Worm (Caenorhabditis elegans) whole organism, late embryonic: ENCODE results near the gene bicd-1.

Experiments
- C38D4.7 ChIP-seq: fragments of 200-800 bp; sonication (Bioruptor generic); optimal IDR thresholded peaks from 2 replicates; lab custom pipeline; 2018; ENCODE audit warnings: mild to moderate bottlenecking, missing genetic modification characterization, moderate library complexity, missing compliant biosample characterization
- F13H6.1 ChIP-seq: sonication (generic microtip); optimal IDR thresholded peaks from 2 replicates; lab custom pipeline; 2016; ENCODE audit warnings: missing genetic modification characterization, missing compliant biosample characterization
- K09A11.1 ChIP-seq: sonication (generic microtip); optimal IDR thresholded peaks from 2 replicates; lab custom pipeline; 2017; ENCODE audit warnings: antibody characterized with exemption, mild to moderate bottlenecking, missing genetic modification characterization, missing compliant biosample characterization; ENCODE audit not compliant: insufficient read depth
- T23F11.4 ChIP-seq: fragments of 200-800 bp; sonication (Bioruptor generic); optimal IDR thresholded peaks from 2 replicates; lab custom pipeline; 2018; ENCODE audit warnings: mild to moderate bottlenecking, missing genetic modification characterization, missing compliant biosample characterization
- Y22D7AL.16 ChIP-seq: sonication (generic microtip); optimal IDR thresholded peaks from 2 replicates; lab custom pipeline; 2016; ENCODE audit warnings: missing genetic modification characterization, missing compliant biosample characterization
- ahr-1 ChIP-seq: sonication (generic microtip); optimal IDR thresholded peaks from 2 replicates; lab custom pipeline; 2016; ENCODE audit warnings: missing genetic modification characterization, missing compliant biosample characterization
- ceh-18 ChIP-seq: sonication (generic microtip); optimal IDR thresholded peaks from 2 replicates; lab custom pipeline; 2016; ENCODE audit warnings: missing genetic modification characterization, missing compliant biosample characterization
- ceh-19 ChIP-seq: fragments of 200-800 bp; sonication (Bioruptor generic); optimal IDR thresholded peaks from 2 replicates; lab custom pipeline; 2018; ENCODE audit warnings: mild to moderate bottlenecking, missing genetic modification characterization, missing compliant biosample characterization
- ceh-2 ChIP-seq: sonication (generic microtip); optimal IDR thresholded peaks from 2 replicates; lab custom pipeline; 2016; ENCODE audit warnings: missing genotype, missing genetic modification characterization, missing compliant biosample characterization
- ceh-22 ChIP-seq: sonication (generic microtip); optimal IDR thresholded peaks from 2 replicates; lab custom pipeline; 2017; ENCODE audit warnings: missing biosample characterization, missing genetic modification characterization
- ceh-24 ChIP-seq: sonication (generic microtip); optimal IDR thresholded peaks from 2 replicates; lab custom pipeline; 2016; ENCODE audit warnings: mild to moderate bottlenecking, missing genetic modification characterization, missing compliant biosample characterization
- ceh-31 ChIP-seq: sonication (generic microtip); optimal IDR thresholded peaks from 2 replicates; lab custom pipeline; 2016; ENCODE audit warnings: missing genetic modification characterization, missing compliant biosample characterization
- ceh-6 ChIP-seq: fragments of 200-800 bp; sonication (Bioruptor generic); optimal IDR thresholded peaks from 2 replicates; lab custom pipeline; 2018; ENCODE audit warnings: mild to moderate bottlenecking, missing genetic modification characterization, missing compliant biosample characterization
- ceh-9 ChIP-seq: sonication (generic microtip); optimal IDR thresholded peaks from 2 replicates; lab custom pipeline; 2016; ENCODE audit warnings: mild to moderate bottlenecking, missing genetic modification characterization, inconsistent platforms, missing compliant biosample characterization
- dve-1 ChIP-seq: sonication (generic microtip); optimal IDR thresholded peaks from 2 replicates; lab custom pipeline; 2017; ENCODE audit warnings: antibody characterized with exemption, mild to moderate bottlenecking, missing genetic modification characterization, missing compliant biosample characterization
- elt-2 ChIP-seq: sonication (generic microtip); optimal IDR thresholded peaks from 2 replicates; lab custom pipeline; 2016; ENCODE audit warnings: missing genetic modification reagents, missing genetic modification characterization, missing compliant biosample characterization
- elt-4 ChIP-seq: sonication (generic microtip); optimal IDR thresholded peaks from 2 replicates; lab custom pipeline; 2016; ENCODE audit warnings: missing genetic modification characterization, missing compliant biosample characterization
- ets-4 ChIP-seq: sonication (generic microtip); optimal IDR thresholded peaks from 2 replicates; lab custom pipeline; 2016; ENCODE audit warnings: missing genetic modification characterization, missing compliant biosample characterization
- eyg-1 ChIP-seq: sonication (generic microtip); optimal IDR thresholded peaks from 2 replicates; lab custom pipeline; 2016; ENCODE audit warnings: missing genotype, missing genetic modification characterization, missing compliant biosample characterization
- fax-1 ChIP-seq: sonication (generic microtip); optimal IDR thresholded peaks from 2 replicates; lab custom pipeline; 2016; ENCODE audit warnings: missing genotype, missing genetic modification characterization, missing compliant biosample characterization
- hlh-6 ChIP-seq: sonication (generic microtip); optimal IDR thresholded peaks from 2 replicates; lab custom pipeline; 2016; ENCODE audit warnings: missing genotype, missing genetic modification characterization, missing compliant biosample characterization
- hlh-8 ChIP-seq: sonication (generic microtip); optimal IDR thresholded peaks from 2 replicates; lab custom pipeline; 2016; ENCODE audit warnings: missing genotype, missing genetic modification characterization, missing compliant biosample characterization
- lim-6 ChIP-seq: sonication (generic microtip); optimal IDR thresholded peaks from 2 replicates; lab custom pipeline; 2016; ENCODE audit warnings: missing genetic modification characterization, missing compliant biosample characterization
- nfya-1 ChIP-seq: sonication (generic microtip); optimal IDR thresholded peaks from 2 replicates; lab custom pipeline; 2017; ENCODE audit warnings: missing genetic modification characterization, mild to moderate bottlenecking, missing compliant biosample characterization, antibody characterized with exemption, moderate library complexity
- odd-2 ChIP-seq: sonication (generic microtip); optimal IDR thresholded peaks from 2 replicates; lab custom pipeline; 2017; ENCODE audit warnings: antibody characterized with exemption, mild to moderate bottlenecking, missing genetic modification characterization, missing compliant biosample characterization
- pag-3 ChIP-seq: sonication (generic microtip); optimal IDR thresholded peaks from 2 replicates; lab custom pipeline; 2016; ENCODE audit warnings: missing compliant biosample characterization, missing genetic modification characterization, borderline replicate concordance
- ref-2 ChIP-seq: sonication (generic microtip); optimal IDR thresholded peaks from 2 replicates; lab custom pipeline; 2016; ENCODE audit warnings: missing genetic modification characterization, missing compliant biosample characterization
- sox-4 ChIP-seq: sonication (generic microtip); optimal IDR thresholded peaks from 2 replicates; lab custom pipeline; 2017; ENCODE audit warnings: mild to moderate bottlenecking, missing genetic modification characterization, inconsistent platforms, missing compliant biosample characterization
- syd-9 ChIP-seq: sonication (generic microtip); optimal IDR thresholded peaks from 2 replicates; lab custom pipeline; 2016; ENCODE audit warnings: mild to moderate bottlenecking, missing genetic modification characterization, moderate library complexity, missing compliant biosample characterization
- unc-3 ChIP-seq, 2 experiments: fragments of 200-800 bp in 1 of 2; sonication (Bioruptor generic) in 1 of 2; sonication (generic microtip) in 1 of 2; conservative IDR thresholded peaks in 1 of 2; optimal IDR thresholded peaks in 1 of 2; 2 replicates each; pipeline versions ENCODE4 v1.3.6 to Lab custom; 2016 to 2022; ENCODE audit warnings: missing compliant biosample characterization in 2 of 2, missing genetic modification characterization in 2 of 2, missing genetic modification reagents in 1 of 2
- unc-55 ChIP-seq: sonication (generic microtip); optimal IDR thresholded peaks from 2 replicates; lab custom pipeline; 2017; ENCODE audit warnings: missing biosample characterization, missing genetic modification reagents, missing genetic modification characterization
- unc-86 ChIP-seq: sonication (generic microtip); optimal IDR thresholded peaks from 2 replicates; lab custom pipeline; 2016; ENCODE audit warnings: missing genetic modification characterization, missing compliant biosample characterization
- zip-5 ChIP-seq: sonication (generic microtip); optimal IDR thresholded peaks from 2 replicates; lab custom pipeline; 2016; ENCODE audit warnings: missing genetic modification characterization, missing compliant biosample characterization

The bicd-1 gene

DNA sequence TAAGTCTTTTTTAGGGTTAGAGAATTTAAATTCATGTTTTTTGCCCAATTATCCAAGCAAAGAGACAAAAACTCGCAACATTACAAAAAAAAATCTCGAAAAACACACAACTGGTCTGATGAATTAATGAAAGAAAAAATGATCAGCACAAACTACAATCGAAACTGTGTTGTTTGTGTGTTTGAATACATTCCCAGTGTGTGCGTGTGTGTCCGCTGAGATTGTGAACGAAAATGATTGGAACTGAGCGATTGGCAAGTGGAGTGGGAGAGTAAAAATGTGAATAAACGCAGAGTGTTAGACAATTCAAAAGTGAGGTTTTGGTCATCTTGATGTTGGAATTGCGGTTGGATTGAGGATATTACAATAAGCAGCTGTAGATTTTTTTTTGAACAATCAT is 34.4 kb upstream of the bicd-1 start:
- TF ChIP-seq ceh-18 (tag; lab: Kevin White, UChicago) (no peak), nfya-1 (no peak), ceh-31 (tag; lab: Kevin White, UChicago) (no peak), pag-3 (no peak), dve-1 (tag; lab: Kevin White, UChicago) (no peak), hlh-8 (tag; lab: Kevin White, UChicago) (no peak), hlh-6 (tag; lab: Kevin White, UChicago) (no peak)
- TF ChIP-seq, all 69 proteins: peak for 0

DNA sequence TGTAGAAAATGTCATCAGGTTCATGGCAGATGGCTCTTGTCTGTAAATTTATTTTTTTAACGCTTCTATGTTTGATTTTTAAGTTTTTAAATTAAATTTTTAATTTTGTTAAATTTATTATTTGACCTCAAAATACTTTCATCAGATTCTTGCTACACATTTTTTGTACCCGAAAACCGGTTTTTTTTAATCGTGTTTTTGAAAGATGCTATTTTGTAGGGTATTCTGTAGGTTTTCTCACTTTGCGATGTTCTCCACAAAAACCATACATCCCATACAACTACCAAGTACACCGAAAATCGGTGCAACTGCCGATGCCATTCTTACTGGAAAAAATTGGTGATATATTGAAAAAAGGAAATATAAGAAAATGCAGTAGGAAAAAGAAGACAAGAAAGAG is 33.7 kb upstream of the bicd-1 start, which contains the start of gene nstp-2:
TSS of gene nstp-2 (minus strand) at position 326 of the 400 bp plus-strand sequence.
- TF ChIP-seq dve-1 (tag; lab: Kevin White, UChicago) (no peak), ref-2 (tag; lab: Kevin White, UChicago) (no peak), hlh-8 (tag; lab: Kevin White, UChicago) (no peak), nfya-1 (no peak), fax-1 (no peak), hlh-6 (tag; lab: Kevin White, UChicago) (no peak), sox-4 (tag; lab: Kevin White, UChicago) (no peak), ahr-1 (no peak), unc-55 (GFP tag; lab: Kevin White, UChicago) (no peak), eyg-1 (tag; lab: Kevin White, UChicago) (no peak), elt-2 (tag; lab: Kevin White, UChicago) (no peak), unc-86 (tag; lab: Kevin White, UChicago) (no peak), zip-5 (tag; lab: Kevin White, UChicago) (no peak), ceh-6 (GFP tag; lab: Kevin White, UChicago) (no peak), ceh-2 (no peak), elt-4 (tag; lab: Kevin White, UChicago) (no peak), F13H6.1 (tag; lab: Kevin White, UChicago) (no peak), ceh-22 (tag; lab: Kevin White, UChicago) (no peak)

DNA sequence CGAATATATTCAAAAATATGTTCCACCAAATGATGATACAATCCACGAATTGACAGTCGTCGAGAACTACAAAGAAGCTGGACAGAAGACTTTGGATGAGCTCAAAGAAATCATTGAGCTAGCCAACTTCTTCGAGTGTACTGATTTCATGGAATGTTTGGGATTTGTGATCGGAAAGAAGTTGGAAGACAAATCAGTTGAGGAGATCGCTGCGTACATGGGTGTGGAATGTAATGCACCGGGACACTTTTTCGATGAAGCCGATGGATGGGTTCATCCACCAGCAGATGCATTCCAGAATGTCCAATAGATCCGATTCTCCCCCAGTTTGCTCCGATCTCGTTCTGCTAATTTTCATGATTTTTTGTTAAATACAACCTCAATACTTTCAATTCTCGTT is 31.4 kb upstream of the bicd-1 start:
- TF ChIP-seq ceh-24 (tag; lab: Kevin White, UChicago) (no peak), ceh-6 (GFP tag; lab: Kevin White, UChicago) (no peak), C38D4.7 (GFP tag; lab: Kevin White, UChicago) (no peak), odd-2 (tag; lab: Kevin White, UChicago) (no peak), hlh-8 (tag; lab: Kevin White, UChicago) (no peak), unc-55 (GFP tag; lab: Kevin White, UChicago) (no peak), syd-9 (no peak), ceh-19 (no peak), elt-2 (tag; lab: Kevin White, UChicago) (no peak), pag-3 (no peak), lim-6 (tag; lab: Kevin White, UChicago) (no peak), T23F11.4 (GFP tag; lab: Kevin White, UChicago) (no peak), unc-3 (GFP tag; conservative IDR thresholded peaks at IDR 0.05; lab: Robert Waterston, UW) (no peak), unc-3 (tag; optimal IDR thresholded peaks at IDR 0.05; lab: Kevin White, UChicago) (no peak)

DNA sequence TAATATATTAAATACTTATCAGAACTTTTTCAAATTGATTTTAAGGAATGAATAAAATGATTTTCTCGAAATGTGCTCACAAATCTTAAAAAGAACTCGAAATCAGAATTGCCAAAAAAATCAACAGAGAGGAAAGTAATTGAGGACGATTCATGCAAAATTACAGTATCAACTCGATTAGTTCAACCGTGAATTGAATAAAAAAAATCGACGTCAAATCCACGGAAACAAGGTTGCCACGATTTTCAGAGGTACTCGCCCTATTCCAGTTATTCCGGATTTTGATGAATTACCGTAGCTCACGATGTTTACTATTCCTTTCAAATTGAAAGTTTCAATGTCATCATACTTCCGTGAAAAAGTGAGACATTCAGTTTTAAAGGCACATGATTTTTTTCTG is 30.2 kb upstream of the bicd-1 start, which contains the start of gene F15B10.3:
TSS of gene F15B10.3 (plus strand) at position 301 of the 400 bp plus-strand sequence.
- TF ChIP-seq ceh-9 (tag; lab: Kevin White, UChicago) (no peak), sox-4 (tag; lab: Kevin White, UChicago) (no peak), K09A11.1 (no peak), dve-1 (tag; lab: Kevin White, UChicago) (no peak), ets-4 (tag; lab: Kevin White, UChicago) (no peak), Y22D7AL.16 (tag; lab: Kevin White, UChicago) (no peak), eyg-1 (tag; lab: Kevin White, UChicago) (no peak), nfya-1 (no peak), elt-2 (tag; lab: Kevin White, UChicago) (no peak)
